Fruit fly (Drosophila melanogaster): ENCODE data around the gene CG6793.

- TF ChIP-seq CG13204 (GFP tag; optimal IDR thresholded peaks at IDR 0.05) (no peak), CG17806 (tag; optimal IDR thresholded peaks at IDR 0.05) (no peak), gl (tag; optimal IDR thresholded peaks at IDR 0.05) (no peak), EcR (GFP tag; optimal IDR thresholded peaks at IDR 0.05) (no peak), CG12605 (GFP tag; IDR thresholded peaks at IDR 0.05) (no peak), Pif1A (GFP tag; optimal IDR thresholded peaks at IDR 0.05) (no peak), rn (GFP tag; IDR thresholded peaks at IDR 0.05) (no peak), CG15710 (tag; optimal IDR thresholded peaks at IDR 0.05) (no peak), CG4496 (GFP tag; IDR thresholded peaks at IDR 0.05) (no peak)
Observed at dm6 chr3L:12021903-12022302, 20.3 kb upstream of the CG6793 start.

Data from whole organism, pupa.